Fruit fly (Drosophila melanogaster) whole organism, embryonic: ENCODE results near the gene AlkB.

Source experiments
- Antp ChIP-seq: fragments of 200-800 bp; sonication (Bioruptor generic); optimal IDR thresholded peaks from 3 replicates; lab custom pipeline; 2016; ENCODE audit warnings: missing biosample characterization, missing genetic modification characterization
- Atf-2 ChIP-seq: fragments of 200-800 bp; sonication (Bioruptor generic); optimal IDR thresholded peaks from 2 replicates; lab custom pipeline; 2016; ENCODE audit warnings: missing biosample characterization, missing genetic modification characterization
- Atf6 ChIP-seq: fragments of 200-800 bp; sonication (Bioruptor generic); IDR thresholded peaks from 2 replicates; pipeline ENCODE4 v1.3.6; 2022; ENCODE audit warnings: missing biosample characterization, missing genetic modification characterization
- CG10147 ChIP-seq: fragments of 200-800 bp; sonication (Bioruptor generic); optimal IDR thresholded peaks from 2 replicates; lab custom pipeline; 2019; ENCODE audit warnings: missing biosample characterization, mild to moderate bottlenecking, missing genetic modification characterization, moderate library complexity
- CG10209 ChIP-seq: fragments of 200-800 bp; sonication (Bioruptor generic); optimal IDR thresholded peaks from 3 replicates; lab custom pipeline; 2017; ENCODE audit warnings: missing biosample characterization, mild to moderate bottlenecking, missing genetic modification characterization, missing genetic modification reagents
- CG10462 ChIP-seq: fragments of 200-800 bp; sonication (Bioruptor generic); optimal IDR thresholded peaks from 2 replicates; lab custom pipeline; 2016; ENCODE audit warnings: missing biosample characterization, missing genetic modification characterization
- CG11093 ChIP-seq: fragments of 200-800 bp; sonication (Bioruptor generic); IDR thresholded peaks from 3 replicates; pipeline ENCODE4 v1.3.6; 2022; ENCODE audit warnings: missing biosample characterization, missing genetic modification characterization
- CG12391 ChIP-seq: fragments of 200-800 bp; sonication (Bioruptor generic); optimal IDR thresholded peaks from 3 replicates; lab custom pipeline; 2018; ENCODE audit warnings: missing biosample characterization, mild to moderate bottlenecking, missing genetic modification characterization, moderate library complexity
- CG12659 ChIP-seq: fragments of 200-800 bp; sonication (Bioruptor generic); optimal IDR thresholded peaks from 3 replicates; lab custom pipeline; 2017; ENCODE audit warnings: mild to moderate bottlenecking, missing biosample characterization, missing genetic modification reagents, missing genetic modification characterization
- CG1792 ChIP-seq: fragments of 200-800 bp; sonication (Bioruptor generic); optimal IDR thresholded peaks from 2 replicates; lab custom pipeline; 2016; ENCODE audit warnings: missing biosample characterization, missing genetic modification characterization
- CG31224 ChIP-seq: fragments of 200-800 bp; sonication (Bioruptor generic); IDR thresholded peaks from 2 replicates; pipeline ENCODE4 v1.3.6; 2022; ENCODE audit warnings: missing biosample characterization, missing genetic modification characterization
- CG31365 ChIP-seq: fragments of 200-800 bp; sonication (Bioruptor generic); optimal IDR thresholded peaks from 2 replicates; lab custom pipeline; 2018; ENCODE audit warnings: missing biosample characterization, mild to moderate bottlenecking, missing genetic modification characterization
- CG4820 ChIP-seq: fragments of 200-800 bp; sonication (Bioruptor generic); optimal IDR thresholded peaks from 3 replicates; lab custom pipeline; 2016; ENCODE audit warnings: missing biosample characterization, missing genetic modification characterization
- CG7357 ChIP-seq: fragments of 200-800 bp; sonication (Bioruptor generic); IDR thresholded peaks from 3 replicates; pipeline ENCODE4 v1.3.6; 2022; ENCODE audit warnings: missing biosample characterization, missing genetic modification characterization
- CG7963 ChIP-seq: fragments of 200-800 bp; sonication (Bioruptor generic); IDR thresholded peaks from 3 replicates; pipeline ENCODE4 v1.3.6; 2022; ENCODE audit warnings: missing biosample characterization, missing genetic modification characterization; ENCODE audit not compliant: partially characterized antibody
- CG8478 ChIP-seq: fragments of >200 bp; optimal IDR thresholded peaks from 2 replicates; lab custom pipeline; 2018
- Camta ChIP-seq: fragments of 200-800 bp; sonication (Bioruptor generic); optimal IDR thresholded peaks from 2 replicates; lab custom pipeline; 2016; ENCODE audit warnings: missing biosample characterization, missing genetic modification characterization
- CkIIα-i1 ChIP-seq: fragments of 200-800 bp; sonication (Bioruptor generic); IDR thresholded peaks from 2 replicates; pipeline ENCODE4 v1.3.6; 2022; ENCODE audit warnings: missing biosample characterization, missing genetic modification characterization
- Dad ChIP-seq: fragments of 200-800 bp; sonication (Bioruptor generic); optimal IDR thresholded peaks from 3 replicates; lab custom pipeline; 2016; ENCODE audit warnings: missing biosample characterization, missing genetic modification characterization
- E2f1 ChIP-seq: fragments of 200-800 bp; sonication (Bioruptor generic); IDR thresholded peaks from 2 replicates; pipeline ENCODE4 v1.3.6; 2022; ENCODE audit warnings: missing biosample characterization, missing genetic modification characterization
- Fer2 ChIP-seq: fragments of 200-800 bp; sonication (Bioruptor generic); optimal IDR thresholded peaks from 2 replicates; lab custom pipeline; 2018; ENCODE audit warnings: missing biosample characterization, mild to moderate bottlenecking, missing genetic modification characterization, moderate library complexity
- Lim3 ChIP-seq: fragments of 200-800 bp; sonication (Bioruptor generic); IDR thresholded peaks from 2 replicates; pipeline ENCODE4 v1.3.6; 2022; ENCODE audit warnings: missing biosample characterization, missing genetic modification characterization
- MESR4 ChIP-seq: fragments of 200-800 bp; sonication (Bioruptor generic); optimal IDR thresholded peaks from 2 replicates; lab custom pipeline; 2018; ENCODE audit warnings: missing biosample characterization, mild to moderate bottlenecking, missing genetic modification characterization, moderate library complexity
- Med ChIP-seq: fragments of 200-800 bp; sonication (Bioruptor generic); peaks from one replicate; lab custom pipeline; 2016; ENCODE audit warnings: missing biosample characterization, missing genetic modification characterization, mild to moderate bottlenecking, inconsistent platforms, moderate library complexity
- NC2α ChIP-seq: fragments of 200-800 bp; sonication (Bioruptor generic); optimal IDR thresholded peaks from 2 replicates; lab custom pipeline; 2016; ENCODE audit warnings: missing biosample characterization, missing genetic modification characterization
- NK7.1 ChIP-seq: fragments of 200-800 bp; sonication (Bioruptor generic); optimal IDR thresholded peaks from 3 replicates; lab custom pipeline; 2016; ENCODE audit warnings: missing biosample characterization, missing genetic modification characterization
- Nf-YC ChIP-seq: fragments of 200-800 bp; optimal IDR thresholded peaks from 3 replicates; lab custom pipeline; 2019; ENCODE audit warnings: missing biosample characterization, mild to moderate bottlenecking, missing genetic modification characterization, moderate library complexity
- Side ChIP-seq: fragments of 200-800 bp; sonication (Bioruptor generic); optimal IDR thresholded peaks from 2 replicates; lab custom pipeline; 2016; ENCODE audit warnings: missing biosample characterization, missing genetic modification characterization
- Sox102F ChIP-seq: fragments of 200-800 bp; sonication (Bioruptor generic); optimal IDR thresholded peaks from 2 replicates; lab custom pipeline; 2018; ENCODE audit warnings: missing biosample characterization, mild to moderate bottlenecking, missing genetic modification characterization, moderate library complexity
- Stat92E ChIP-seq, 3 experiments: fragments of >200 bp in 2 of 3; fragments of 200-800 bp in 1 of 3; sonication (Bioruptor generic) in 1 of 3; optimal IDR thresholded peaks; 2 replicates each; lab custom pipeline; 2017 to 2019; ENCODE audit warnings: missing biosample characterization in 3 of 3, missing genetic modification characterization in 3 of 3, mild to moderate bottlenecking in 1 of 3, moderate library complexity in 1 of 3
- Trl ChIP-seq, 3 experiments: fragments of >200 bp in 2 of 3; fragments of 200-800 bp in 1 of 3; sonication (Bioruptor generic) in 1 of 3; optimal IDR thresholded peaks; 2 replicates in 1 of 3; 3 replicates in 2 of 3; lab custom pipeline; 2016 to 2017; ENCODE audit warnings: missing biosample characterization in 1 of 3, missing genetic modification characterization in 1 of 3
- Xbp1 ChIP-seq: fragments of 200-800 bp; sonication (Bioruptor generic); optimal IDR thresholded peaks from 3 replicates; lab custom pipeline; 2016; ENCODE audit warnings: missing biosample characterization, mild to moderate bottlenecking, missing genetic modification characterization
- al ChIP-seq: fragments of 200-800 bp; sonication (Bioruptor generic); IDR thresholded peaks from 2 replicates; pipeline ENCODE4 v1.3.6; 2022; ENCODE audit warnings: missing biosample characterization, missing genetic modification characterization
- aop ChIP-seq: fragments of 200-800 bp; sonication (Bioruptor generic); IDR thresholded peaks from 2 replicates; pipeline ENCODE4 v1.3.6; 2022; ENCODE audit warnings: missing biosample characterization, missing genetic modification characterization
- ap ChIP-seq: fragments of 200-800 bp; sonication (Bioruptor generic); IDR thresholded peaks from 2 replicates; pipeline ENCODE4 v1.3.6; 2022; ENCODE audit warnings: missing biosample characterization, missing genetic modification characterization
- btn ChIP-seq: fragments of 200-800 bp; sonication (Bioruptor generic); optimal IDR thresholded peaks from 2 replicates; lab custom pipeline; 2016; ENCODE audit warnings: missing biosample characterization, missing genetic modification characterization
- croc ChIP-seq: fragments of 200-800 bp; sonication (Bioruptor generic); conservative IDR thresholded peaks from 3 replicates; pipeline ENCODE4 v1.3.6; 2022; ENCODE audit warnings: missing biosample characterization, missing genetic modification characterization
- ems ChIP-seq: fragments of 200-800 bp; sonication (Bioruptor generic); optimal IDR thresholded peaks from 3 replicates; lab custom pipeline; 2016; ENCODE audit warnings: missing biosample characterization, missing genetic modification characterization
- fd3F ChIP-seq: fragments of 200-800 bp; sonication (Bioruptor generic); optimal IDR thresholded peaks from 2 replicates; lab custom pipeline; 2018; ENCODE audit warnings: missing biosample characterization, mild to moderate bottlenecking, missing genetic modification characterization, moderate library complexity
- gcm2 ChIP-seq: fragments of 200-800 bp; sonication (Bioruptor generic); optimal IDR thresholded peaks from 2 replicates; lab custom pipeline; 2016; ENCODE audit warnings: missing biosample characterization, missing genetic modification characterization
- jigr1 ChIP-seq: fragments of 200-800 bp; sonication (Bioruptor generic); IDR thresholded peaks from 3 replicates; pipeline ENCODE4 v1.3.6; 2022; ENCODE audit warnings: missing biosample characterization, missing genetic modification characterization
- peb ChIP-seq: fragments of 200-800 bp; sonication (Bioruptor generic); IDR thresholded peaks from 2 replicates; pipeline ENCODE4 v1.3.6; 2022; ENCODE audit warnings: missing biosample characterization, missing genetic modification characterization
- pnt ChIP-seq: fragments of 200-800 bp; sonication (Bioruptor generic); optimal IDR thresholded peaks from 3 replicates; lab custom pipeline; 2016; ENCODE audit warnings: missing biosample characterization, missing genetic modification characterization
- repo ChIP-seq: fragments of 200-800 bp; sonication (Bioruptor generic); optimal IDR thresholded peaks from 2 replicates; lab custom pipeline; 2016; ENCODE audit warnings: missing biosample characterization, missing genetic modification characterization
- run ChIP-seq: fragments of 200-800 bp; sonication (Bioruptor generic); optimal IDR thresholded peaks from 3 replicates; lab custom pipeline; 2018; ENCODE audit warnings: missing biosample characterization, mild to moderate bottlenecking, missing genetic modification characterization
- sd ChIP-seq: fragments of 200-800 bp; sonication (Bioruptor generic); optimal IDR thresholded peaks from 3 replicates; lab custom pipeline; 2018; ENCODE audit warnings: missing biosample characterization, mild to moderate bottlenecking, missing genetic modification characterization, moderate library complexity
- sima ChIP-seq: fragments of 200-800 bp; sonication (Bioruptor generic); optimal IDR thresholded peaks from 2 replicates; lab custom pipeline; 2016; ENCODE audit warnings: missing biosample characterization, missing genetic modification characterization
- sna ChIP-seq: fragments of 200-800 bp; sonication (Bioruptor generic); IDR thresholded peaks from 2 replicates; pipeline ENCODE4 v1.3.6; 2022; ENCODE audit warnings: missing biosample characterization, missing genetic modification characterization; ENCODE audit not compliant: partially characterized antibody
- tll ChIP-seq, 2 experiments: fragments of 200-800 bp in 1 of 2; fragments of >200 bp in 1 of 2; sonication (Bioruptor generic) in 1 of 2; optimal IDR thresholded peaks; 2 replicates each; lab custom pipeline; 2017 to 2019; ENCODE audit warnings: missing biosample characterization in 2 of 2, missing genetic modification characterization in 2 of 2, mild to moderate bottlenecking in 1 of 2, moderate library complexity in 1 of 2
- trh ChIP-seq: fragments of 200-800 bp; sonication (Bioruptor generic); optimal IDR thresholded peaks from 2 replicates; lab custom pipeline; 2016; ENCODE audit warnings: missing biosample characterization, missing genetic modification characterization
- unpg ChIP-seq: fragments of 200-800 bp; sonication (Bioruptor generic); optimal IDR thresholded peaks from 3 replicates; lab custom pipeline; 2018; ENCODE audit warnings: missing biosample characterization, mild to moderate bottlenecking, missing genetic modification characterization, moderate library complexity

The AlkB gene

dm6 chrX:15867863-15868262 is 8.6 kb upstream of the AlkB start, which contains the start of gene Gapdh2 (continued):
- peak; percentile 94 for TF ChIP-seq repo
- TF ChIP-seq sd (tag; lab: Kevin White, UChicago), result peak; percentile 99
- TF ChIP-seq fd3F (GFP tag; lab: Kevin White, UChicago), result peak; percentile 99
- peak; percentile 100 for TF ChIP-seq Atf6 (GFP tag; lab: Robert Waterston, UW)
- peak; percentile 96; the same call in 1 of the 2 replicates for TF ChIP-seq Lim3 (GFP tag; lab: Robert Waterston, UW)
- peak; percentile 97 for TF ChIP-seq Nf-YC (tag; lab: Kevin White, UChicago)
- TF ChIP-seq Camta (GFP tag; lab: Kevin White, UChicago), result peak; percentile 98
- TF ChIP-seq ems (GFP tag; lab: Kevin White, UChicago), result peak; percentile 98
- TF ChIP-seq NC2α (GFP tag; lab: Kevin White, UChicago), result peak; percentile 90
- TF ChIP-seq CG8478 (lab: Kevin White, UChicago), result no peak
- peak; percentile 99 for TF ChIP-seq CG10209 (GFP tag; lab: Kevin White, UChicago)
- TF ChIP-seq Trl (optimal IDR thresholded peaks at IDR 0.05; lab: Kevin White, UChicago), result peak; percentile 35 to 79
- TF ChIP-seq Trl (GFP tag; optimal IDR thresholded peaks at IDR 0.05; lab: Kevin White, UChicago), result peak; percentile 95
- peak; percentile 96 for TF ChIP-seq CG11093
- TF ChIP-seq NK7.1 (GFP tag; lab: Kevin White, UChicago), result peak; percentile 97
- TF ChIP-seq CG10462 (GFP tag; lab: Kevin White, UChicago), result peak; percentile 98
- TF ChIP-seq CG31365 (tag; lab: Kevin White, UChicago), result peak; percentile 96
- peak; percentile 93 for TF ChIP-seq sima (GFP tag; lab: Kevin White, UChicago)
- no peak; the same call in 2 of the 3 replicates for TF ChIP-seq jigr1 (GFP tag; lab: Robert Waterston, UW)
- TF ChIP-seq Xbp1 (GFP tag; lab: Kevin White, UChicago), result peak; percentile 98
- peak; percentile 100 for TF ChIP-seq Fer2 (tag; lab: Kevin White, UChicago)
- TF ChIP-seq tll (GFP tag; optimal IDR thresholded peaks at IDR 0.05; lab: Kevin White, UChicago), result peak in 1 of 2 experiments; percentile 57
- TF ChIP-seq aop (GFP tag; lab: Robert Waterston, UW), result peak; percentile 95
- peak; percentile 100 for TF ChIP-seq CG12659 (GFP tag; lab: Kevin White, UChicago)
- peak in 1 of 3 experiments; percentile 92 for TF ChIP-seq Stat92E (GFP tag; optimal IDR thresholded peaks at IDR 0.05; lab: Kevin White, UChicago)
- peak; percentile 96 for TF ChIP-seq croc (GFP tag; lab: Robert Waterston, UW)
- peak; percentile 96 for TF ChIP-seq Side
- TF ChIP-seq CG10147 (GFP tag; lab: Kevin White, UChicago), result peak; percentile 100
- peak; percentile 95 for TF ChIP-seq peb (GFP tag; lab: Robert Waterston, UW)
- TF ChIP-seq pnt (GFP tag; lab: Kevin White, UChicago), result peak; percentile 88
- peak; percentile 98 for TF ChIP-seq CG4820 (GFP tag; lab: Kevin White, UChicago)
- peak; percentile 98 for TF ChIP-seq Dad (GFP tag; lab: Kevin White, UChicago)
- TF ChIP-seq ap (GFP tag; lab: Robert Waterston, UW), result peak; percentile 98
- no peak for TF ChIP-seq sna (GFP tag; lab: Robert Waterston, UW)
- peak; percentile 99 for TF ChIP-seq E2f1 (GFP tag; lab: Robert Waterston, UW)
- peak; percentile 94 for TF ChIP-seq CG7357 (GFP tag; lab: Robert Waterston, UW)
- TF ChIP-seq CG7963 (GFP tag; lab: Robert Waterston, UW), result no peak
- peak; percentile 100 for TF ChIP-seq unpg (GFP tag; lab: Kevin White, UChicago)
- TF ChIP-seq CkIIα-i1, result peak; percentile 95
- TF ChIP-seq gcm2 (GFP tag; lab: Kevin White, UChicago), result peak; percentile 98
- peak; percentile 94 for TF ChIP-seq CG1792 (GFP tag; lab: Kevin White, UChicago)
- TF ChIP-seq MESR4 (GFP tag; lab: Kevin White, UChicago), result peak; percentile 84
- TF ChIP-seq run (tag; lab: Kevin White, UChicago), result peak; percentile 100
- peak; percentile 99 for TF ChIP-seq CG12391 (tag; lab: Kevin White, UChicago)
- TF ChIP-seq trh, result peak; percentile 96
- peak; percentile 100 for TF ChIP-seq Sox102F
- TF ChIP-seq Atf-2 (GFP tag; lab: Kevin White, UChicago), result peak; percentile 96
- TF ChIP-seq Med, result peak; percentile 99
- TF ChIP-seq btn (GFP tag; lab: Kevin White, UChicago), result peak; percentile 92
- peak; percentile 98 for TF ChIP-seq al (GFP tag; lab: Robert Waterston, UW)
- peak; percentile 89 for TF ChIP-seq Antp (GFP tag; lab: Kevin White, UChicago)
- peak; percentile 97 for TF ChIP-seq CG31224 (GFP tag; lab: Robert Waterston, UW)
